Fruit fly (Drosophila melanogaster) whole organism, prepupa: Measurements from ENCODE around the gene CG18262.

Experiments
- Eip93F ChIP-seq: fragments of 200-800 bp; sonication (Bioruptor generic); optimal IDR thresholded peaks from 2 replicates; lab custom pipeline; 2016; ENCODE audit warnings: missing biosample characterization, mild to moderate bottlenecking, missing genetic modification characterization
- Ets96B ChIP-seq: fragments of 200-800 bp; optimal IDR thresholded peaks from 2 replicates; lab custom pipeline; 2019; ENCODE audit warnings: missing biosample characterization, mild to moderate bottlenecking, missing genetic modification characterization, moderate library complexity
- OdsH ChIP-seq: fragments of 200-800 bp; sonication (Bioruptor generic); optimal IDR thresholded peaks from 3 replicates; lab custom pipeline; 2016; ENCODE audit warnings: missing biosample characterization, missing genetic modification characterization
- Sox102F ChIP-seq: fragments of 200-800 bp; sonication (Bioruptor generic); optimal IDR thresholded peaks from 2 replicates; lab custom pipeline; 2016; ENCODE audit warnings: missing biosample characterization, mild to moderate bottlenecking, missing genetic modification characterization
- Sox15 ChIP-seq: fragments of 200-800 bp; sonication (Bioruptor generic); optimal IDR thresholded peaks from 3 replicates; lab custom pipeline; 2016; ENCODE audit warnings: missing biosample characterization, missing genetic modification characterization
- dsx ChIP-seq: fragments of 200-800 bp; optimal IDR thresholded peaks from 3 replicates; lab custom pipeline; 2019; ENCODE audit warnings: missing biosample characterization, mild to moderate bottlenecking, missing genetic modification characterization, moderate library complexity; ENCODE audit not compliant: poor library complexity, severe bottlenecking
- fd59A ChIP-seq: fragments of 200-800 bp; sonication (Bioruptor generic); optimal IDR thresholded peaks from 2 replicates; lab custom pipeline; 2017; ENCODE audit warnings: missing biosample characterization, mild to moderate bottlenecking, missing genetic modification characterization, missing genetic modification reagents
- lz ChIP-seq: fragments of 200-800 bp; sonication (Bioruptor generic); optimal IDR thresholded peaks from 3 replicates; lab custom pipeline; 2016; ENCODE audit warnings: missing biosample characterization, missing genetic modification characterization
- ss ChIP-seq, 2 experiments: fragments of 200-800 bp; sonication (Bioruptor generic); optimal IDR thresholded peaks; 2 replicates in 1 of 2; 3 replicates in 1 of 2; lab custom pipeline; 2017 to 2018; ENCODE audit warnings: mild to moderate bottlenecking in 2 of 2, missing biosample characterization in 2 of 2, missing genetic modification characterization in 2 of 2, moderate library complexity in 1 of 2
- svp ChIP-seq: fragments of 200-800 bp; sonication (Bioruptor generic); peaks from one replicate; lab custom pipeline; 2016; ENCODE audit warnings: missing biosample characterization, missing genetic modification characterization

dm6 chrX:8126149-8126548, 26.6 kb upstream of the CG18262 start:
- no peak for TF ChIP-seq fd59A (GFP tag; lab: Kevin White, UChicago)
- no peak for TF ChIP-seq ss (GFP tag; optimal IDR thresholded peaks at IDR 0.05; lab: Kevin White, UChicago)
- TF ChIP-seq dsx, result no peak
- TF ChIP-seq OdsH (GFP tag; lab: Kevin White, UChicago), result no peak
- TF ChIP-seq lz (GFP tag; lab: Kevin White, UChicago), result no peak
- TF ChIP-seq Ets96B (tag; lab: Kevin White, UChicago), result no peak
- no peak for TF ChIP-seq Eip93F
- TF ChIP-seq Sox102F (GFP tag; lab: Kevin White, UChicago), result no peak
- TF ChIP-seq svp (GFP tag; lab: Kevin White, UChicago), result no peak
- TF ChIP-seq Sox15 (GFP tag; lab: Kevin White, UChicago), result no peak
